Fruit fly (Drosophila melanogaster) whole organism, embryonic: ENCODE results near the gene Nep7.

Experiments used
- Atf3 ChIP-seq: fragments of 200-800 bp; sonication (Bioruptor generic); optimal IDR thresholded peaks from 3 replicates; lab custom pipeline; 2016; ENCODE audit warnings: missing biosample characterization, missing genetic modification characterization
- BtbVII ChIP-seq: fragments of 200-800 bp; sonication (Bioruptor generic); optimal IDR thresholded peaks from 3 replicates; lab custom pipeline; 2017; ENCODE audit warnings: missing biosample characterization, mild to moderate bottlenecking, missing genetic modification characterization
- CG11504 ChIP-seq: fragments of 200-800 bp; sonication (Bioruptor generic); optimal IDR thresholded peaks from 3 replicates; lab custom pipeline; 2019; ENCODE audit warnings: missing biosample characterization, mild to moderate bottlenecking, missing genetic modification characterization, moderate library complexity
- CG11695 ChIP-seq: fragments of 200-800 bp; sonication (Bioruptor generic); IDR thresholded peaks from 3 replicates; pipeline ENCODE4 v1.3.6; 2022; ENCODE audit warnings: missing biosample characterization, missing genetic modification characterization
- CG12155 ChIP-seq: fragments of 200-800 bp; sonication (Bioruptor generic); optimal IDR thresholded peaks from 3 replicates; lab custom pipeline; 2016; ENCODE audit warnings: missing biosample characterization, missing genetic modification characterization
- CG12769 ChIP-seq: fragments of 200-800 bp; sonication (Bioruptor generic); optimal IDR thresholded peaks from 2 replicates; lab custom pipeline; 2019; ENCODE audit warnings: missing biosample characterization, mild to moderate bottlenecking, missing genetic modification characterization, moderate library complexity
- CG15269 ChIP-seq: fragments of 200-800 bp; sonication (Bioruptor generic); optimal IDR thresholded peaks from 2 replicates; lab custom pipeline; 2018; ENCODE audit warnings: missing biosample characterization, mild to moderate bottlenecking, missing genetic modification characterization, moderate library complexity
- CG16863 ChIP-seq: fragments of 200-800 bp; sonication (Bioruptor generic); optimal IDR thresholded peaks from 3 replicates; lab custom pipeline; 2016; ENCODE audit warnings: missing biosample characterization, missing genetic modification characterization
- CG18011 ChIP-seq: fragments of 200-800 bp; sonication (Bioruptor generic); optimal IDR thresholded peaks from 2 replicates; lab custom pipeline; 2017; ENCODE audit warnings: missing biosample characterization, missing genetic modification characterization, mild to moderate bottlenecking, moderate library complexity, missing genotype
- CG18599 ChIP-seq: fragments of 200-800 bp; sonication (Bioruptor generic); optimal IDR thresholded peaks from 3 replicates; lab custom pipeline; 2017; ENCODE audit warnings: missing biosample characterization, missing genetic modification characterization, mild to moderate bottlenecking, moderate library complexity, missing genetic modification reagents
- CG2712 ChIP-seq: fragments of 200-800 bp; optimal IDR thresholded peaks from 3 replicates; lab custom pipeline; 2019; ENCODE audit warnings: missing biosample characterization, mild to moderate bottlenecking, missing genetic modification characterization, moderate library complexity
- CG30403 ChIP-seq: fragments of 200-800 bp; sonication (Bioruptor generic); optimal IDR thresholded peaks from 3 replicates; lab custom pipeline; 2016; ENCODE audit warnings: missing biosample characterization, missing genetic modification characterization
- CG3407 ChIP-seq: fragments of 200-800 bp; sonication (Bioruptor generic); optimal IDR thresholded peaks from 2 replicates; lab custom pipeline; 2018; ENCODE audit warnings: missing biosample characterization, mild to moderate bottlenecking, missing genetic modification characterization
- CG6272 ChIP-seq: fragments of 200-800 bp; sonication (Bioruptor generic); IDR thresholded peaks from 2 replicates; pipeline ENCODE4 v1.3.6; 2022; ENCODE audit warnings: missing biosample characterization, missing genetic modification characterization
- CoRest ChIP-seq: fragments of 200-800 bp; sonication (Bioruptor generic); optimal IDR thresholded peaks from 3 replicates; lab custom pipeline; 2018; ENCODE audit warnings: missing biosample characterization, mild to moderate bottlenecking, missing genetic modification characterization, moderate library complexity
- Dad ChIP-seq: fragments of 200-800 bp; sonication (Bioruptor generic); optimal IDR thresholded peaks from 3 replicates; lab custom pipeline; 2016; ENCODE audit warnings: missing biosample characterization, missing genetic modification characterization
- GATAe ChIP-seq: fragments of 200-800 bp; sonication (Bioruptor generic); conservative IDR thresholded peaks from 2 replicates; pipeline ENCODE4 v1.3.6; 2022; ENCODE audit warnings: missing biosample characterization, missing genetic modification characterization
- Hr78 ChIP-seq, 2 experiments: fragments of 200-800 bp in 1 of 2; fragments of >200 bp in 1 of 2; sonication (Bioruptor generic) in 1 of 2; optimal IDR thresholded peaks; 2 replicates each; lab custom pipeline; 2017 to 2019; ENCODE audit warnings: missing biosample characterization in 2 of 2, missing genetic modification characterization in 2 of 2, mild to moderate bottlenecking in 1 of 2, moderate library complexity in 1 of 2
- Jarid2 ChIP-seq: fragments of 200-800 bp; sonication (Bioruptor generic); optimal IDR thresholded peaks from 3 replicates; lab custom pipeline; 2017; ENCODE audit warnings: mild to moderate bottlenecking, missing biosample characterization, missing genetic modification reagents, missing genetic modification characterization
- Lpt ChIP-seq: fragments of >200 bp; optimal IDR thresholded peaks from 2 replicates; lab custom pipeline; 2018; ENCODE audit warnings: missing biosample characterization, missing genetic modification characterization
- Meics ChIP-seq: fragments of 200-800 bp; sonication (Bioruptor generic); optimal IDR thresholded peaks from 2 replicates; lab custom pipeline; 2017; ENCODE audit warnings: missing biosample characterization, mild to moderate bottlenecking, missing genetic modification characterization
- Myb ChIP-seq: fragments of 200-800 bp; sonication (Bioruptor generic); optimal IDR thresholded peaks from 2 replicates; lab custom pipeline; 2016; ENCODE audit warnings: missing biosample characterization, missing genetic modification characterization
- NC2β ChIP-seq: fragments of 200-800 bp; sonication (Bioruptor generic); optimal IDR thresholded peaks from 2 replicates; lab custom pipeline; 2016; ENCODE audit warnings: missing biosample characterization, missing genetic modification characterization
- Nf-YC ChIP-seq: fragments of 200-800 bp; optimal IDR thresholded peaks from 3 replicates; lab custom pipeline; 2019; ENCODE audit warnings: missing biosample characterization, mild to moderate bottlenecking, missing genetic modification characterization, moderate library complexity
- Oaz ChIP-seq: fragments of 200-800 bp; sonication (Bioruptor generic); IDR thresholded peaks from 2 replicates; pipeline ENCODE4 v1.3.6; 2022; ENCODE audit warnings: missing biosample characterization, missing genetic modification characterization
- Sin3A ChIP-seq: fragments of >200 bp; optimal IDR thresholded peaks from 2 replicates; lab custom pipeline; 2018
- abd-A ChIP-seq: fragments of 200-800 bp; sonication (Bioruptor generic); optimal IDR thresholded peaks from 3 replicates; lab custom pipeline; 2019; ENCODE audit warnings: missing biosample characterization, mild to moderate bottlenecking, missing genetic modification characterization, moderate library complexity
- ase ChIP-seq: fragments of 200-800 bp; sonication (Bioruptor generic); IDR thresholded peaks from 3 replicates; pipeline ENCODE4 v1.3.6; 2022; ENCODE audit warnings: missing biosample characterization, missing genetic modification characterization
- ato ChIP-seq: fragments of 200-800 bp; sonication (Bioruptor generic); IDR thresholded peaks from 2 replicates; pipeline ENCODE4 v1.3.6; 2022; ENCODE audit warnings: missing biosample characterization, missing genetic modification characterization; ENCODE audit not compliant: partially characterized antibody
- br ChIP-seq: fragments of >200 bp; optimal IDR thresholded peaks from 2 replicates; lab custom pipeline; 2017
- cato ChIP-seq: fragments of 200-800 bp; sonication (Bioruptor generic); optimal IDR thresholded peaks from 2 replicates; lab custom pipeline; 2016; ENCODE audit warnings: missing biosample characterization, missing genetic modification characterization, borderline replicate concordance
- chinmo ChIP-seq: fragments of 200-800 bp; sonication (Bioruptor generic); IDR thresholded peaks from 4 replicates; pipeline ENCODE4 v1.3.6; 2022; ENCODE audit warnings: missing biosample characterization, missing genetic modification characterization; ENCODE audit not compliant: partially characterized antibody
- chm ChIP-seq: fragments of 200-800 bp; sonication (Bioruptor generic); IDR thresholded peaks from 2 replicates; pipeline ENCODE4 v1.3.6; 2022; ENCODE audit warnings: missing biosample characterization, missing genetic modification characterization
- dan ChIP-seq: fragments of 200-800 bp; sonication (Bioruptor generic); IDR thresholded peaks from 2 replicates; pipeline ENCODE4 v1.3.6; 2022; ENCODE audit warnings: missing biosample characterization, missing genetic modification characterization
- ewg ChIP-seq: fragments of 200-800 bp; sonication (Bioruptor generic); optimal IDR thresholded peaks from 3 replicates; lab custom pipeline; 2017; ENCODE audit warnings: mild to moderate bottlenecking, missing biosample characterization, missing genetic modification reagents, missing genetic modification characterization
- hb ChIP-seq: fragments of 200-800 bp; sonication (Bioruptor generic); IDR thresholded peaks from 3 replicates; pipeline ENCODE4 v1.3.6; 2022; ENCODE audit warnings: missing biosample characterization, missing genetic modification characterization; ENCODE audit not compliant: partially characterized antibody
- jing ChIP-seq: fragments of 200-800 bp; sonication (Bioruptor generic); optimal IDR thresholded peaks from 2 replicates; lab custom pipeline; 2018; ENCODE audit warnings: missing biosample characterization, mild to moderate bottlenecking, missing genetic modification characterization
- kni ChIP-seq: fragments of 200-800 bp; sonication (Bioruptor generic); optimal IDR thresholded peaks from 3 replicates; lab custom pipeline; 2017; ENCODE audit warnings: mild to moderate bottlenecking, missing biosample characterization, missing genetic modification reagents, missing genetic modification characterization
- knrl ChIP-seq: fragments of 200-800 bp; sonication (Bioruptor generic); IDR thresholded peaks from 3 replicates; pipeline ENCODE4 v1.3.6; 2022; ENCODE audit warnings: missing biosample characterization, missing genetic modification characterization; ENCODE audit not compliant: partially characterized antibody
- lab ChIP-seq: fragments of 200-800 bp; sonication (Bioruptor generic); optimal IDR thresholded peaks from 3 replicates; lab custom pipeline; 2017; ENCODE audit warnings: missing biosample characterization, missing genetic modification characterization, mild to moderate bottlenecking, moderate library complexity, missing genetic modification reagents
- mld ChIP-seq: fragments of 200-800 bp; sonication (Bioruptor generic); IDR thresholded peaks from 3 replicates; pipeline ENCODE4 v1.3.6; 2022; ENCODE audit warnings: missing biosample characterization, missing genetic modification characterization; ENCODE audit not compliant: partially characterized antibody
- pb ChIP-seq: fragments of 200-800 bp; sonication (Bioruptor generic); optimal IDR thresholded peaks from 3 replicates; lab custom pipeline; 2016; ENCODE audit warnings: missing biosample characterization, missing genetic modification characterization
- pfk ChIP-seq: fragments of 200-800 bp; sonication (Bioruptor generic); optimal IDR thresholded peaks from 2 replicates; lab custom pipeline; 2018; ENCODE audit warnings: missing biosample characterization, mild to moderate bottlenecking, missing genetic modification characterization, moderate library complexity
- row ChIP-seq: fragments of 200-800 bp; sonication (Bioruptor generic); IDR thresholded peaks from 3 replicates; pipeline ENCODE4 v1.3.6; 2022; ENCODE audit warnings: missing biosample characterization, missing genetic modification characterization
- scrt ChIP-seq: fragments of 200-800 bp; sonication (Bioruptor generic); optimal IDR thresholded peaks from 2 replicates; lab custom pipeline; 2018; ENCODE audit warnings: missing biosample characterization, mild to moderate bottlenecking, missing genetic modification characterization, moderate library complexity
- vnd ChIP-seq: fragments of 200-800 bp; sonication (Bioruptor generic); IDR thresholded peaks from 3 replicates; pipeline ENCODE4 v1.3.6; 2022; ENCODE audit warnings: missing biosample characterization, missing genetic modification characterization; ENCODE audit not compliant: partially characterized antibody
- z ChIP-seq: fragments of 200-800 bp; sonication (Bioruptor generic); IDR thresholded peaks from 3 replicates; pipeline ENCODE4 v1.3.6; 2022; ENCODE audit warnings: missing biosample characterization, missing genetic modification characterization
- zen ChIP-seq: fragments of 200-800 bp; sonication (Bioruptor generic); optimal IDR thresholded peaks from 3 replicates; lab custom pipeline; 2018; ENCODE audit warnings: missing biosample characterization, mild to moderate bottlenecking, missing genetic modification characterization, moderate library complexity

Nep7 gene

dm6 chr3R:27905695-27906094, 49.0 kb upstream of the Nep7 start, which contains the start of gene CG34353 (continued):
- TF ChIP-seq lab (GFP tag; lab: Kevin White, UChicago) (no peak), Lpt (GFP tag; lab: Kevin White, UChicago) (no peak), vnd (GFP tag; lab: Robert Waterston, UW) (no peak), chm (GFP tag; lab: Robert Waterston, UW) (peak; percentile 64), CG30403 (GFP tag; lab: Kevin White, UChicago) (no peak), CG11695 (GFP tag; lab: Robert Waterston, UW) (no peak), kni (no peak), Jarid2 (peak; percentile 70), ewg (GFP tag; lab: Kevin White, UChicago) (peak; percentile 48), pb (no peak), abd-A (peak; percentile 77), row (GFP tag; lab: Robert Waterston, UW) (no peak), CG16863 (GFP tag; lab: Kevin White, UChicago) (no peak), chinmo (GFP tag; lab: Robert Waterston, UW) (peak; percentile 89; the same call in 3 of the 4 replicates), Atf3 (GFP tag; lab: Kevin White, UChicago) (no peak), CG11504 (tag; lab: Kevin White, UChicago) (no peak), Oaz (GFP tag; lab: Robert Waterston, UW) (no peak), cato (GFP tag; lab: Kevin White, UChicago) (no peak), CoRest (tag; lab: Kevin White, UChicago) (peak; percentile 16), Sin3A (lab: Kevin White, UChicago) (no peak), ato (no peak), NC2β (GFP tag; lab: Kevin White, UChicago) (no peak), CG2712 (no peak), CG12155 (GFP tag; lab: Kevin White, UChicago) (peak; percentile 94), Nf-YC (peak; percentile 73), jing (GFP tag; lab: Kevin White, UChicago) (peak; percentile 80), CG3407 (GFP tag; lab: Kevin White, UChicago) (no peak), Hr78 (GFP tag; optimal IDR thresholded peaks at IDR 0.05; lab: Kevin White, UChicago) (no peak), mld (GFP tag; lab: Robert Waterston, UW) (no peak), br (no peak)

dm6 chr3R:27912147-27912546, 42.6 kb upstream of the Nep7 start, which contains the start of gene mil:
mil (plus strand) TSS chr3R:27912447.
- TF ChIP-seq CG30403 (GFP tag; lab: Kevin White, UChicago) (no peak), dan (GFP tag; lab: Robert Waterston, UW) (no peak), Meics (GFP tag; lab: Kevin White, UChicago) (no peak)

dm6 chr3R:27916355-27917019, 38.2 kb upstream of the Nep7 start, which contains the start of the genes CG5003 and mRpS22:
CG5003 (minus strand) TSS chr3R:27916516.
mRpS22 (plus strand) TSS chr3R:27916908.
- peak; percentile 31 for TF ChIP-seq CG18011
- TF ChIP-seq GATAe (GFP tag; lab: Robert Waterston, UW) = no peak
- TF ChIP-seq ase = 0 out of 3 replicates have a peak, but pooled peaks have one; percentile 8
- TF ChIP-seq pfk (GFP tag; lab: Kevin White, UChicago) = no peak
- TF ChIP-seq zen (tag; lab: Kevin White, UChicago) = peak; percentile 48
- TF ChIP-seq BtbVII (GFP tag; lab: Kevin White, UChicago) = peak; percentile 47
- TF ChIP-seq CG3407 (GFP tag; lab: Kevin White, UChicago) = peak; percentile 17
- no peak for TF ChIP-seq CG12769 (tag; lab: Kevin White, UChicago)
- no peak for TF ChIP-seq hb (GFP tag; lab: Robert Waterston, UW)
- TF ChIP-seq CG15269 (tag; lab: Kevin White, UChicago) = peak; percentile 66
- peak; percentile 21; the same call in 1 of the 3 replicates for TF ChIP-seq knrl
- 0 out of 2 replicates have a peak, but pooled peaks have one; percentile 2 for TF ChIP-seq CG6272 (GFP tag; lab: Robert Waterston, UW)
- TF ChIP-seq z (GFP tag; lab: Robert Waterston, UW) = no peak
- TF ChIP-seq CG18599 (GFP tag; lab: Kevin White, UChicago) = peak; percentile 45
- TF ChIP-seq Dad (GFP tag; lab: Kevin White, UChicago) = no peak
- no peak for TF ChIP-seq Myb (GFP tag; lab: Kevin White, UChicago)
- no peak for TF ChIP-seq scrt (GFP tag; lab: Kevin White, UChicago)
